Fruit fly (Drosophila melanogaster) whole organism, embryonic: ENCODE results near the gene CG10254.

Source experiments
- Atf-2 ChIP-seq: fragments of 200-800 bp; sonication (Bioruptor generic); optimal IDR thresholded peaks from 2 replicates; lab custom pipeline; 2016; ENCODE audit warnings: missing biosample characterization, missing genetic modification characterization
- CG1024 ChIP-seq: fragments of 200-800 bp; sonication (Bioruptor generic); IDR thresholded peaks from 2 replicates; pipeline ENCODE4 v1.3.6; 2022; ENCODE audit warnings: missing biosample characterization, missing genetic modification characterization
- CG10543 ChIP-seq: fragments of 200-800 bp; sonication (Bioruptor generic); optimal IDR thresholded peaks from 3 replicates; lab custom pipeline; 2017; ENCODE audit warnings: missing biosample characterization, mild to moderate bottlenecking, missing genetic modification characterization, moderate library complexity
- CG12236 ChIP-seq: fragments of 200-800 bp; sonication (Bioruptor generic); optimal IDR thresholded peaks from 2 replicates; lab custom pipeline; 2016; ENCODE audit warnings: missing biosample characterization, missing genetic modification characterization
- CG13624 ChIP-seq: fragments of 200-800 bp; sonication (Bioruptor generic); optimal IDR thresholded peaks from 2 replicates; lab custom pipeline; 2016; ENCODE audit warnings: missing biosample characterization, missing genetic modification characterization
- CG15601 ChIP-seq: fragments of 200-800 bp; sonication (Bioruptor generic); optimal IDR thresholded peaks from 3 replicates; lab custom pipeline; 2019; ENCODE audit warnings: missing biosample characterization, mild to moderate bottlenecking, missing genetic modification characterization, moderate library complexity
- CG15696 ChIP-seq: fragments of 200-800 bp; sonication (Bioruptor generic); optimal IDR thresholded peaks from 2 replicates; lab custom pipeline; 2019; ENCODE audit warnings: missing biosample characterization, mild to moderate bottlenecking, missing genetic modification characterization, moderate library complexity
- CG1792 ChIP-seq: fragments of 200-800 bp; sonication (Bioruptor generic); optimal IDR thresholded peaks from 2 replicates; lab custom pipeline; 2016; ENCODE audit warnings: missing biosample characterization, missing genetic modification characterization
- CG18476 ChIP-seq: fragments of 200-800 bp; sonication (Bioruptor generic); optimal IDR thresholded peaks from 2 replicates; lab custom pipeline; 2016; ENCODE audit warnings: missing biosample characterization, mild to moderate bottlenecking, missing genetic modification characterization
- CG31224 ChIP-seq: fragments of 200-800 bp; sonication (Bioruptor generic); IDR thresholded peaks from 2 replicates; pipeline ENCODE4 v1.3.6; 2022; ENCODE audit warnings: missing biosample characterization, missing genetic modification characterization
- CG4854 ChIP-seq: fragments of 200-800 bp; sonication (Bioruptor generic); optimal IDR thresholded peaks from 2 replicates; lab custom pipeline; 2016; ENCODE audit warnings: missing biosample characterization, missing genetic modification characterization, inconsistent platforms
- CG6254 ChIP-seq: fragments of 200-800 bp; sonication (Bioruptor generic); optimal IDR thresholded peaks from 3 replicates; lab custom pipeline; 2017; ENCODE audit warnings: mild to moderate bottlenecking, missing biosample characterization, missing genetic modification reagents, missing genetic modification characterization
- CG7786 ChIP-seq: fragments of 200-800 bp; sonication (Bioruptor generic); optimal IDR thresholded peaks from 2 replicates; lab custom pipeline; 2016; ENCODE audit warnings: missing biosample characterization, missing genetic modification characterization
- CG7839 ChIP-seq: fragments of 200-800 bp; sonication (Bioruptor generic); optimal IDR thresholded peaks from 3 replicates; lab custom pipeline; 2018; ENCODE audit warnings: missing biosample characterization, mild to moderate bottlenecking, missing genetic modification characterization, moderate library complexity
- CG7987 ChIP-seq: fragments of 200-800 bp; sonication (Bioruptor generic); optimal IDR thresholded peaks from 2 replicates; lab custom pipeline; 2018; ENCODE audit warnings: missing biosample characterization, mild to moderate bottlenecking, missing genetic modification characterization, moderate library complexity
- CG8290 ChIP-seq, 3 experiments: fragments of 200-800 bp; sonication (Bioruptor generic); optimal IDR thresholded peaks; 2 replicates each; lab custom pipeline; 2016 to 2019; ENCODE audit warnings: missing biosample characterization in 3 of 3, missing genetic modification characterization in 3 of 3, mild to moderate bottlenecking in 2 of 3, moderate library complexity in 1 of 3
- CG9437 ChIP-seq: fragments of 200-800 bp; sonication (Bioruptor generic); optimal IDR thresholded peaks from 2 replicates; lab custom pipeline; 2018; ENCODE audit warnings: missing biosample characterization, mild to moderate bottlenecking, missing genetic modification characterization
- CTCF ChIP-seq: fragments of 200-800 bp; sonication (Bioruptor generic); optimal IDR thresholded peaks from 2 replicates; lab custom pipeline; 2017; ENCODE audit warnings: missing biosample characterization, mild to moderate bottlenecking, missing genetic modification characterization, moderate library complexity
- CoRest ChIP-seq: fragments of 200-800 bp; sonication (Bioruptor generic); optimal IDR thresholded peaks from 3 replicates; lab custom pipeline; 2018; ENCODE audit warnings: missing biosample characterization, mild to moderate bottlenecking, missing genetic modification characterization, moderate library complexity
- CrebB ChIP-seq: fragments of 200-800 bp; sonication (Bioruptor generic); optimal IDR thresholded peaks from 3 replicates; lab custom pipeline; 2018; ENCODE audit warnings: missing biosample characterization, mild to moderate bottlenecking, missing genetic modification characterization
- Dek ChIP-seq: fragments of 200-800 bp; sonication (Bioruptor generic); optimal IDR thresholded peaks from 3 replicates; lab custom pipeline; 2019; ENCODE audit warnings: missing biosample characterization, mild to moderate bottlenecking, missing genetic modification characterization, moderate library complexity
- Dfd ChIP-seq, 2 experiments: fragments of >200 bp; optimal IDR thresholded peaks; 2 replicates each; lab custom pipeline; 2017; ENCODE audit warnings: missing biosample characterization in 2 of 2, missing genetic modification characterization in 2 of 2
- Dip3 ChIP-seq: fragments of 200-800 bp; sonication (Bioruptor generic); optimal IDR thresholded peaks from 3 replicates; lab custom pipeline; 2016; ENCODE audit warnings: missing biosample characterization, missing genetic modification characterization
- Ets65A ChIP-seq: fragments of 200-800 bp; sonication (Bioruptor generic); peaks from one replicate; lab custom pipeline; 2016; ENCODE audit warnings: missing biosample characterization, missing genetic modification characterization
- H15 ChIP-seq: fragments of 200-800 bp; sonication (Bioruptor generic); IDR thresholded peaks from 3 replicates; pipeline ENCODE4 v1.3.6; 2022; ENCODE audit warnings: missing biosample characterization, missing genetic modification characterization
- HLH4C ChIP-seq: fragments of 200-800 bp; sonication (Bioruptor generic); IDR thresholded peaks from 3 replicates; pipeline ENCODE4 v1.3.6; 2022; ENCODE audit warnings: missing biosample characterization, missing genetic modification characterization; ENCODE audit not compliant: partially characterized antibody
- Hmr ChIP-seq: fragments of 200-800 bp; sonication (Bioruptor generic); optimal IDR thresholded peaks from 3 replicates; lab custom pipeline; 2017; ENCODE audit warnings: mild to moderate bottlenecking, missing biosample characterization, missing genetic modification reagents, missing genetic modification characterization
- Hr3 ChIP-seq: fragments of 200-800 bp; sonication (Bioruptor generic); optimal IDR thresholded peaks from 3 replicates; lab custom pipeline; 2016; ENCODE audit warnings: missing biosample characterization, missing genetic modification characterization
- Hr39 ChIP-seq: fragments of >200 bp; optimal IDR thresholded peaks from 2 replicates; lab custom pipeline; 2017
- Kr ChIP-seq: fragments of 200-800 bp; sonication (Bioruptor generic); optimal IDR thresholded peaks from 2 replicates; lab custom pipeline; 2017; ENCODE audit warnings: missing biosample characterization, mild to moderate bottlenecking, missing genetic modification characterization
- MTF-1 ChIP-seq: fragments of 200-800 bp; sonication (Bioruptor generic); optimal IDR thresholded peaks from 2 replicates; lab custom pipeline; 2018; ENCODE audit warnings: missing biosample characterization, mild to moderate bottlenecking, missing genetic modification characterization, borderline replicate concordance
- Mrtf ChIP-seq: fragments of 200-800 bp; sonication (Bioruptor generic); IDR thresholded peaks from 3 replicates; pipeline ENCODE4 v1.3.6; 2022; ENCODE audit warnings: missing biosample characterization, missing genetic modification characterization
- Myb ChIP-seq: fragments of 200-800 bp; sonication (Bioruptor generic); optimal IDR thresholded peaks from 2 replicates; lab custom pipeline; 2016; ENCODE audit warnings: missing biosample characterization, missing genetic modification characterization
- NC2α ChIP-seq: fragments of 200-800 bp; sonication (Bioruptor generic); optimal IDR thresholded peaks from 2 replicates; lab custom pipeline; 2016; ENCODE audit warnings: missing biosample characterization, missing genetic modification characterization
- Nf-YC ChIP-seq: fragments of 200-800 bp; optimal IDR thresholded peaks from 3 replicates; lab custom pipeline; 2019; ENCODE audit warnings: missing biosample characterization, mild to moderate bottlenecking, missing genetic modification characterization, moderate library complexity
- Ravus ChIP-seq: fragments of 200-800 bp; sonication (Bioruptor generic); IDR thresholded peaks from 2 replicates; pipeline ENCODE4 v1.3.6; 2022; ENCODE audit warnings: missing biosample characterization, missing genetic modification characterization
- Rx ChIP-seq: fragments of 200-800 bp; sonication (Bioruptor generic); IDR thresholded peaks from 2 replicates; pipeline ENCODE4 v1.3.6; 2022; ENCODE audit warnings: missing biosample characterization, missing genetic modification characterization
- Trl ChIP-seq, 3 experiments: fragments of >200 bp in 2 of 3; fragments of 200-800 bp in 1 of 3; sonication (Bioruptor generic) in 1 of 3; optimal IDR thresholded peaks; 2 replicates in 1 of 3; 3 replicates in 2 of 3; lab custom pipeline; 2016 to 2017; ENCODE audit warnings: missing biosample characterization in 1 of 3, missing genetic modification characterization in 1 of 3
- bbx ChIP-seq: fragments of 200-800 bp; sonication (Bioruptor generic); IDR thresholded peaks from 2 replicates; pipeline ENCODE4 v1.3.6; 2022; ENCODE audit warnings: missing biosample characterization, missing genetic modification characterization; ENCODE audit not compliant: partially characterized antibody
- caup ChIP-seq: fragments of 200-800 bp; sonication (Bioruptor generic); optimal IDR thresholded peaks from 3 replicates; lab custom pipeline; 2017; ENCODE audit warnings: missing biosample characterization, mild to moderate bottlenecking, missing genetic modification characterization, moderate library complexity; ENCODE audit not compliant: severe bottlenecking
- chm ChIP-seq: fragments of 200-800 bp; sonication (Bioruptor generic); IDR thresholded peaks from 2 replicates; pipeline ENCODE4 v1.3.6; 2022; ENCODE audit warnings: missing biosample characterization, missing genetic modification characterization
- croc ChIP-seq: fragments of 200-800 bp; sonication (Bioruptor generic); conservative IDR thresholded peaks from 3 replicates; pipeline ENCODE4 v1.3.6; 2022; ENCODE audit warnings: missing biosample characterization, missing genetic modification characterization
- dan ChIP-seq: fragments of 200-800 bp; sonication (Bioruptor generic); IDR thresholded peaks from 2 replicates; pipeline ENCODE4 v1.3.6; 2022; ENCODE audit warnings: missing biosample characterization, missing genetic modification characterization
- emc ChIP-seq: fragments of 200-800 bp; sonication (Bioruptor generic); optimal IDR thresholded peaks from 2 replicates; lab custom pipeline; 2016; ENCODE audit warnings: missing biosample characterization, missing genetic modification characterization
- eyg ChIP-seq: fragments of 200-800 bp; sonication (Bioruptor generic); optimal IDR thresholded peaks from 3 replicates; lab custom pipeline; 2016; ENCODE audit warnings: missing biosample characterization, missing genetic modification characterization
- lola ChIP-seq, 3 experiments: fragments of >200 bp in 2 of 3; fragments of 200-800 bp in 1 of 3; sonication (Bioruptor generic) in 1 of 3; optimal IDR thresholded peaks; 2 replicates each; lab custom pipeline; 2017 to 2019; ENCODE audit warnings: missing biosample characterization in 3 of 3, missing genetic modification characterization in 3 of 3, mild to moderate bottlenecking in 1 of 3, moderate library complexity in 1 of 3
- mirr ChIP-seq: fragments of 200-800 bp; sonication (Bioruptor generic); optimal IDR thresholded peaks from 3 replicates; lab custom pipeline; 2018; ENCODE audit warnings: missing biosample characterization, mild to moderate bottlenecking, missing genetic modification characterization
- mld ChIP-seq: fragments of 200-800 bp; sonication (Bioruptor generic); IDR thresholded peaks from 3 replicates; pipeline ENCODE4 v1.3.6; 2022; ENCODE audit warnings: missing biosample characterization, missing genetic modification characterization; ENCODE audit not compliant: partially characterized antibody
- nerfin-1 ChIP-seq: fragments of 200-800 bp; sonication (Bioruptor generic); optimal IDR thresholded peaks from 3 replicates; lab custom pipeline; 2019; ENCODE audit warnings: missing biosample characterization, mild to moderate bottlenecking, missing genetic modification characterization, moderate library complexity
- zf30C ChIP-seq: fragments of 200-800 bp; sonication (Bioruptor generic); optimal IDR thresholded peaks from 3 replicates; lab custom pipeline; 2018; ENCODE audit warnings: missing biosample characterization, mild to moderate bottlenecking, missing genetic modification characterization

The CG10254 gene

dm6 chr3R:23646183-23646582 lies 48.6 kb downstream of the CG10254 start (continued):
- TF ChIP-seq MTF-1 (GFP tag; lab: Kevin White, UChicago) (peak; percentile 6), Mrtf (GFP tag; lab: Robert Waterston, UW) (0 out of 3 replicates have a peak, but pooled peaks have one; percentile 43), Myb (GFP tag; lab: Kevin White, UChicago) (peak; percentile 28), CG8290 (GFP tag; optimal IDR thresholded peaks at IDR 0.05; lab: Kevin White, UChicago) (no peak), CG8290 (tag; optimal IDR thresholded peaks at IDR 0.05; lab: Kevin White, UChicago) (peak in 1 of 2 experiments; percentile 17), CG12236 (peak; percentile 43), eyg (GFP tag; lab: Kevin White, UChicago) (no peak), dan (GFP tag; lab: Robert Waterston, UW) (no peak), CG1792 (GFP tag; lab: Kevin White, UChicago) (peak; percentile 11), croc (GFP tag; lab: Robert Waterston, UW) (peak; percentile 62; the same call in 2 of the 3 replicates), zf30C (GFP tag; lab: Kevin White, UChicago) (no peak), CG7839 (peak; percentile 79), CG10543 (GFP tag; lab: Kevin White, UChicago) (no peak), caup (GFP tag; lab: Kevin White, UChicago) (peak; percentile 55), CG7786 (peak; percentile 51), Hmr (GFP tag; lab: Kevin White, UChicago) (peak; percentile 62), CTCF (GFP tag; lab: Kevin White, UChicago) (peak; percentile 6), bbx (GFP tag; lab: Robert Waterston, UW) (no peak), mirr (no peak), NC2α (GFP tag; lab: Kevin White, UChicago) (peak; percentile 34), Atf-2 (GFP tag; lab: Kevin White, UChicago) (peak; percentile 50), CrebB (tag; lab: Kevin White, UChicago) (peak; percentile 30), Dek (tag; lab: Kevin White, UChicago) (no peak), Hr3 (GFP tag; lab: Kevin White, UChicago) (peak; percentile 49), Ets65A (GFP tag; lab: Kevin White, UChicago) (peak; percentile 68), emc (GFP tag; lab: Kevin White, UChicago) (no peak), CG9437 (peak; percentile 45), mld (GFP tag; lab: Robert Waterston, UW) (no peak), CG13624 (peak; percentile 58), CG7987 (peak; percentile 5), Ravus (GFP tag; lab: Robert Waterston, UW) (peak; percentile 32), Nf-YC (tag; lab: Kevin White, UChicago) (no peak), H15 (GFP tag; lab: Robert Waterston, UW) (peak; percentile 83), chm (GFP tag; lab: Robert Waterston, UW) (peak; percentile 71; the same call in 1 of the 2 replicates), Kr (no peak), Dip3 (peak; percentile 6), Dfd (GFP tag; optimal IDR thresholded peaks at IDR 0.05; lab: Kevin White, UChicago) (no peak), CG15696 (tag; lab: Kevin White, UChicago) (no peak), lola (GFP tag; optimal IDR thresholded peaks at IDR 0.05; lab: Kevin White, UChicago) (peak in 1 of 3 experiments; percentile 36), CG15601 (peak; percentile 31), CG6254 (peak; percentile 58), CoRest (tag; lab: Kevin White, UChicago) (peak; percentile 60), nerfin-1 (tag; lab: Kevin White, UChicago) (peak; percentile 47), Trl (optimal IDR thresholded peaks at IDR 0.05; lab: Kevin White, UChicago) (no peak), Trl (GFP tag; optimal IDR thresholded peaks at IDR 0.05; lab: Kevin White, UChicago) (peak; percentile 59), CG18476 (GFP tag; lab: Kevin White, UChicago) (peak; percentile 12), HLH4C (GFP tag; lab: Robert Waterston, UW) (no peak), CG4854 (peak; percentile 49), CG31224 (GFP tag; lab: Robert Waterston, UW) (0 out of 2 replicates have a peak, but pooled peaks have one; percentile 44), CG1024 (GFP tag; lab: Robert Waterston, UW) (peak; percentile 65), Hr39 (lab: Kevin White, UChicago) (no peak), Rx (peak; percentile 88)
